Fruit fly (Drosophila melanogaster): ENCODE measurements around the gene CG34452.
A peak's percentile ranks its signal among the peaks of the same experiment; 100 is the strongest.

CG34452 gene

DNA sequence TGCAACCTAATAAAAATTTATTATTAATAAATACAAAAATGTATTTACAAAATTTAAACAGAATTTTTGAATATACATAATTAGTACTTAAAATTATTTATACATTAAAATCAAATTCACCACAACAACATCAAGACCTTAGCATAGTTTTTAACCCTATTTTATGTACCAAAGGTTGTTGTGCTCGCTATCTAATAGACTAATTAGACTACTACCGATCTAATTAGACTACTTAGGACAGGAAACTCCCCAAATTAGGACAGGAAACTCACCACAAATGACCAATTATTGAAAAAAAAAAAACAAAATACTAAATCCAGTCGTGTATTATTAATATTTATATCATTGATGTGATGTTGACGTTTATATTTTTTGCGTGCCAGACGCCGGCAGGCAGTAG is 50.7 kb downstream of the CG34452 start (continued):
- TF ChIP-seq CG3407 (GFP tag; optimal IDR thresholded peaks at IDR 0.05) (no peak), nom (GFP tag; optimal IDR thresholded peaks at IDR 0.05) (no peak), ro (GFP tag; IDR thresholded peaks at IDR 0.05) (no peak), sens-2 (GFP tag; IDR thresholded peaks at IDR 0.05) (no peak), wdn (GFP tag; IDR thresholded peaks at IDR 0.05) (no peak), CG15514 (GFP tag; optimal IDR thresholded peaks at IDR 0.05) (no peak), CG6654 (GFP tag; optimal IDR thresholded peaks at IDR 0.05) (no peak), CG13123 (GFP tag; optimal IDR thresholded peaks at IDR 0.05) (no peak), mld (GFP tag; IDR thresholded peaks at IDR 0.05; ENCODE audit: partially characterized antibody) (no peak), CG17359 (tag; optimal IDR thresholded peaks at IDR 0.05) (no peak), Nf-YA (GFP tag; IDR thresholded peaks at IDR 0.05) (no peak), CG12659 (GFP tag; optimal IDR thresholded peaks at IDR 0.05) (no peak), ttk (GFP tag; IDR thresholded peaks at IDR 0.05) (no peak), CG7786 (GFP tag; optimal IDR thresholded peaks at IDR 0.05) (no peak), Dip2 (GFP tag; IDR thresholded peaks at IDR 0.05) (no peak), ranshi (GFP tag; IDR thresholded peaks at IDR 0.05) (no peak), klu (GFP tag; IDR thresholded peaks at IDR 0.05) (no peak), CG10654 (GFP tag; optimal IDR thresholded peaks at IDR 0.05) (no peak), CG12769 (tag; optimal IDR thresholded peaks at IDR 0.05) (no peak), GATAe (GFP tag; conservative IDR thresholded peaks at IDR 0.05) (no peak), B-H1 (GFP tag; IDR thresholded peaks at IDR 0.05) (no peak), Dll (GFP tag; IDR thresholded peaks at IDR 0.05; ENCODE audit: partially characterized antibody) (0 out of 4 replicates have a peak, but pooled peaks have one; percentile 21), CG5953 (GFP tag; IDR thresholded peaks at IDR 0.05) (no peak), ap (GFP tag; IDR thresholded peaks at IDR 0.05) (no peak), CG31441 (GFP tag; IDR thresholded peaks at IDR 0.05) (no peak), ci (GFP tag; IDR thresholded peaks at IDR 0.05) (peak; percentile 54; the same call in 2 of the 3 replicates), dmrt11E (tag; optimal IDR thresholded peaks at IDR 0.05) (peak; percentile 20), CG12299 (tag; optimal IDR thresholded peaks at IDR 0.05) (no peak), E2f1 (GFP tag; IDR thresholded peaks at IDR 0.05) (no peak), yki (optimal IDR thresholded peaks at IDR 0.05) (no peak), CG15011 (GFP tag; optimal IDR thresholded peaks at IDR 0.05) (no peak), ham (GFP tag; IDR thresholded peaks at IDR 0.05) (no peak), BEAF-32 (GFP tag; optimal IDR thresholded peaks at IDR 0.05) (no peak), Trl (optimal IDR thresholded peaks at IDR 0.05) (no peak), Trl (GFP tag; optimal IDR thresholded peaks at IDR 0.05) (no peak), NfI (GFP tag; optimal IDR thresholded peaks at IDR 0.05) (peak; percentile 23), ewg (GFP tag; optimal IDR thresholded peaks at IDR 0.05) (peak; percentile 29), CG6175 (GFP tag; IDR thresholded peaks at IDR 0.05) (no peak), dan (GFP tag; IDR thresholded peaks at IDR 0.05) (no peak), Dfd (GFP tag; optimal IDR thresholded peaks at IDR 0.05) (no peak), HmgZ (tag; optimal IDR thresholded peaks at IDR 0.05) (no peak), CoRest (tag; optimal IDR thresholded peaks at IDR 0.05) (peak; percentile 29), chn (GFP tag; optimal IDR thresholded peaks at IDR 0.05) (no peak)

DNA sequence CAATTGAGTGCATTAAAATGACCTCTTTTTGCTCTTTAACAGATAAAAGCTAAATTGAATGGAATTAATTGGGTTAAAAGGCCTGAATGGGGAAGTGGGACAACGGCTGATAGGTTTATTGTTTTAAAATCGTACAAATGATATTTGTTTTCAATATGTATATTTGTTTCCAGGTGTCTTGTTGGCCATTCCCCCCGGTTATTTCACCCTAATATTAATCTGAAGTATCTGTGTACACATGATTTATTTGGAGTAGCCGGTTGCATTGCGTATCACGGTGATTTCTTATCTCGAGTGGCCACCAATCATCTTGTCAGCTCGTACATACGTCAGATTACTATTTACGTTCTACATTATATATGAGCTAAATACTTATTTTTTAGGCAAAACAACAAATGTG is 51.3 kb downstream of the CG34452 start:
- TF ChIP-seq H2.0 (GFP tag; IDR thresholded peaks at IDR 0.05) (no peak), CG11560 (tag; IDR thresholded peaks at IDR 0.05) (no peak), dmrt99B (tag; optimal IDR thresholded peaks at IDR 0.05) (no peak), grau (tag; optimal IDR thresholded peaks at IDR 0.05) (no peak), CG10321 (GFP tag; IDR thresholded peaks at IDR 0.05) (0 out of 2 replicates have a peak, but pooled peaks have one; percentile 21), slbo (GFP tag; IDR thresholded peaks at IDR 0.05) (no peak), CG3407 (GFP tag; optimal IDR thresholded peaks at IDR 0.05) (no peak), Rx (GFP tag; IDR thresholded peaks at IDR 0.05) (no peak), lilli (GFP tag; optimal IDR thresholded peaks at IDR 0.05) (no peak), mirr (GFP tag; optimal IDR thresholded peaks at IDR 0.05) (peak; percentile 39), ara (GFP tag; IDR thresholded peaks at IDR 0.05) (peak; percentile 50; the same call in 1 of the 2 replicates), chinmo (GFP tag; IDR thresholded peaks at IDR 0.05; ENCODE audit: partially characterized antibody) (peak; percentile 65; the same call in 2 of the 4 replicates), Hey (tag; optimal IDR thresholded peaks at IDR 0.05) (peak; percentile 9), toy (GFP tag; IDR thresholded peaks at IDR 0.05) (no peak)
